Worm (Caenorhabditis elegans) whole organism, L2 larva: Measurements from ENCODE around the gene aex-2.

Experiments used
- F13H6.1 ChIP-seq: sonication (generic microtip); optimal IDR thresholded peaks from 2 replicates; lab custom pipeline; 2016; ENCODE audit warnings: missing genetic modification characterization, missing compliant biosample characterization
- ceh-16 ChIP-seq: fragments of 150-350 bp; optimal IDR thresholded peaks from 2 replicates; lab custom pipeline; 2014; ENCODE audit warnings: missing biosample characterization, missing genetic modification characterization
- ceh-82 ChIP-seq: fragments of 150-350 bp; optimal IDR thresholded peaks from 2 replicates; lab custom pipeline; 2014; ENCODE audit warnings: missing biosample characterization, missing genetic modification characterization
- mdl-1 ChIP-seq, 2 experiments: fragments of 150-350 bp in 1 of 2; sonication (generic microtip) in 1 of 2; optimal IDR thresholded peaks; 2 replicates each; lab custom pipeline; 2017; ENCODE audit warnings: missing biosample characterization in 2 of 2, missing genetic modification characterization in 2 of 2
- nhr-11 ChIP-seq: fragments of 150-350 bp; optimal IDR thresholded peaks from 2 replicates; lab custom pipeline; 2014; ENCODE audit warnings: missing biosample characterization, missing genetic modification characterization
- nhr-6 ChIP-seq: fragments of 150-350 bp; optimal IDR thresholded peaks from 2 replicates; lab custom pipeline; 2014; ENCODE audit warnings: missing biosample characterization, missing genetic modification characterization
- nhr-77 ChIP-seq: fragments of 150-350 bp; optimal IDR thresholded peaks from 2 replicates; lab custom pipeline; 2014; ENCODE audit warnings: missing biosample characterization, missing genetic modification characterization
- sma-9 ChIP-seq, 2 experiments: fragments of 150-350 bp in 1 of 2; sonication (generic microtip) in 1 of 2; optimal IDR thresholded peaks; 2 replicates each; lab custom pipeline; 2014 to 2016; ENCODE audit warnings: missing genetic modification characterization in 2 of 2, mild to moderate bottlenecking in 1 of 2, missing biosample characterization in 1 of 2, missing compliant biosample characterization in 1 of 2, missing genetic modification reagents in 1 of 2, moderate library complexity in 1 of 2
- unc-62 ChIP-seq: fragments of 150-350 bp; optimal IDR thresholded peaks from 2 replicates; lab custom pipeline; 2014; ENCODE audit warnings: missing biosample characterization, missing genetic modification reagents, missing genetic modification characterization
- zag-1 ChIP-seq: fragments of 150-350 bp; optimal IDR thresholded peaks from 2 replicates; lab custom pipeline; 2014; ENCODE audit warnings: missing biosample characterization, missing genetic modification characterization

DNA sequence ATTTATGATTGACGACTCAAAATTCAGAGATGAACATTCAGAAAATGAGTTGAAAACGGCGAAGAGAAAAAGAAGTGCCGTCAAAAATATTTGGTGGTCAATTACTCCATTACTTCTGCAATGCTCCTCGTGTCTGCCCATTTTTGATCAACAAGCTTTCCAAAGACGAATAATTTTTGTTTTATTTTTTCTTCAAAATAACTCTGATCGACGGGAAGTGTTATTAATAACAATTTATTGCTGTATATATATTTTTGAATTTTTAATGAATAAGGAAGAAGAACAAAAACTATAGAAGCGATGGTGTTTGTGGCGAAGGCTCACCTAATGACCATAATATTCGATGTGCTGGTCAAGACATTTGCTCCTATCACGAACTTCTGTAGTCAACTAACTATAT lies 32.8 kb downstream of the aex-2 start, which contains the start of gene C11E4.8:
- TF ChIP-seq nhr-77: no peak
- no peak for TF ChIP-seq unc-62 (GFP tag; lab: Kevin White, UChicago)
- no peak for TF ChIP-seq ceh-16
- TF ChIP-seq mdl-1 (tag; optimal IDR thresholded peaks at IDR 0.05; lab: Kevin White, UChicago): no peak
- no peak for TF ChIP-seq ceh-82 (tag; lab: Kevin White, UChicago)
- TF ChIP-seq sma-9 (GFP tag; optimal IDR thresholded peaks at IDR 0.05; lab: Kevin White, UChicago): no peak
- TF ChIP-seq sma-9 (tag; optimal IDR thresholded peaks at IDR 0.05; lab: Kevin White, UChicago): no peak
- no peak for TF ChIP-seq nhr-11
- no peak for TF ChIP-seq nhr-6
- TF ChIP-seq F13H6.1: no peak
- TF ChIP-seq zag-1 (tag; lab: Kevin White, UChicago): no peak
